Fruit fly (Drosophila melanogaster): ENCODE measurements around the gene FoxK.

FoxK gene

DNA sequence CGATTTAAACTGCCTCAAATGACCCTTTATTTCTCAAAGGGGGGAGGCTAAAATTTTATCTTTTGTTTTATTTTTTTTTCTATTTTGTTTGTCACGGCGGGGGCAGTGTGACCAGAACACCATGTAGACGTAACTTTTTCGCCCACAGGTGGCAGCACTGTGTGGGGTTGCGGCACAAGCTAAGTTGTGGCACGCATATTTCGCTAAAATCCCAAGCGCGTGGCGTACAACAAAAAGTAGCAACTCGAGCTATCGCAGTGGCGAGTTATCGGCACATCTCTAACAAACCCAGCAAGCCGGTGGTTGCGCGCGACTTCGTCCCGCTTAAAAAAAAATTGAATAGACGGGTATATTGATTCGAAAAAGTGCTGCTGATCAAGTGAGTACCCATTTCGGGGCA lies 2.5 kb upstream of the FoxK start, which contains the start of the genes Ufd1 and NaPi-III:
Gene Ufd1, minus strand, starts transcription at position 129 of the 400 bp plus-strand sequence.
Gene NaPi-III, plus strand, starts transcription at position 261 of the 400 bp plus-strand sequence.
- TF ChIP-seq gt (GFP tag; IDR thresholded peaks at IDR 0.05): no peak
- peak; percentile 40; the same call in 2 of the 3 replicates for TF ChIP-seq zfh1 (GFP tag; IDR thresholded peaks at IDR 0.05)
- peak; percentile 90 for TF ChIP-seq CG6791 (GFP tag; IDR thresholded peaks at IDR 0.05; ENCODE audit: partially characterized antibody)
- TF ChIP-seq pb (GFP tag; optimal IDR thresholded peaks at IDR 0.05): peak; percentile 10
- TF ChIP-seq hbn (GFP tag; IDR thresholded peaks at IDR 0.05; ENCODE audit: partially characterized antibody): peak; percentile 84
- peak; percentile 73; the same call in 1 of the 4 replicates for TF ChIP-seq chinmo (GFP tag; IDR thresholded peaks at IDR 0.05; ENCODE audit: partially characterized antibody)
- peak; percentile 5 for TF ChIP-seq Atf3 (GFP tag; optimal IDR thresholded peaks at IDR 0.05)
- peak; percentile 59 for TF ChIP-seq phol (tag; optimal IDR thresholded peaks at IDR 0.05)
- no peak for TF ChIP-seq CG11723 (GFP tag; optimal IDR thresholded peaks at IDR 0.05)
- peak; percentile 69 for TF ChIP-seq CG34422 (GFP tag; IDR thresholded peaks at IDR 0.05)
- TF ChIP-seq NfI (GFP tag; optimal IDR thresholded peaks at IDR 0.05): peak; percentile 14
- TF ChIP-seq CG3407 (GFP tag; optimal IDR thresholded peaks at IDR 0.05): no peak
- TF ChIP-seq Ets65A (GFP tag): peak; percentile 88
- TF ChIP-seq jumu (GFP tag; optimal IDR thresholded peaks at IDR 0.05): peak; percentile 79
- TF ChIP-seq CG15479 (GFP tag; optimal IDR thresholded peaks at IDR 0.05): peak; percentile 68
- TF ChIP-seq abd-A (tag; optimal IDR thresholded peaks at IDR 0.05): no peak
- peak; percentile 66; the same call in 2 of the 3 replicates for TF ChIP-seq HLH4C (GFP tag; IDR thresholded peaks at IDR 0.05; ENCODE audit: partially characterized antibody)
- TF ChIP-seq Doc3 (GFP tag; IDR thresholded peaks at IDR 0.05; ENCODE audit: partially characterized antibody): peak; percentile 67
- TF ChIP-seq HmgZ (tag; optimal IDR thresholded peaks at IDR 0.05): peak; percentile 91
- no peak for TF ChIP-seq grn (GFP tag; optimal IDR thresholded peaks at IDR 0.05)
- TF ChIP-seq CG2202 (tag; optimal IDR thresholded peaks at IDR 0.05): peak; percentile 4
- no peak for TF ChIP-seq wor (GFP tag; IDR thresholded peaks at IDR 0.05)
- peak; percentile 10 for TF ChIP-seq Antp (GFP tag; optimal IDR thresholded peaks at IDR 0.05)
- TF ChIP-seq CG32772 (GFP tag; IDR thresholded peaks at IDR 0.05): peak; percentile 85
- TF ChIP-seq CG10543 (GFP tag; optimal IDR thresholded peaks at IDR 0.05): no peak
- no peak for TF ChIP-seq CG12104 (GFP tag; optimal IDR thresholded peaks at IDR 0.05)
- TF ChIP-seq CG13624 (GFP tag; optimal IDR thresholded peaks at IDR 0.05): peak; percentile 68
- TF ChIP-seq Pdp1 (GFP tag; optimal IDR thresholded peaks at IDR 0.05): peak in 1 of 2 experiments; percentile 74
- TF ChIP-seq H2.0 (GFP tag; IDR thresholded peaks at IDR 0.05): 0 out of 2 replicates have a peak, but pooled peaks have one; percentile 5
- TF ChIP-seq hkb (optimal IDR thresholded peaks at IDR 0.05): peak; percentile 35
- no peak for TF ChIP-seq hkb (GFP tag; IDR thresholded peaks at IDR 0.05)
- no peak for TF ChIP-seq tio (GFP tag; optimal IDR thresholded peaks at IDR 0.05)
- TF ChIP-seq Ets97D (GFP tag; optimal IDR thresholded peaks at IDR 0.05): peak; percentile 92
- TF ChIP-seq ranshi (GFP tag; IDR thresholded peaks at IDR 0.05): peak; percentile 45; the same call in 1 of the 2 replicates
- TF ChIP-seq Vsx1 (GFP tag; optimal IDR thresholded peaks at IDR 0.05): no peak
- TF ChIP-seq exex (tag; optimal IDR thresholded peaks at IDR 0.05): no peak
- TF ChIP-seq Mes4 (GFP tag; optimal IDR thresholded peaks at IDR 0.05): no peak
- TF ChIP-seq Dref (GFP tag; IDR thresholded peaks at IDR 0.05): peak; percentile 78
- TF ChIP-seq CG14860 (GFP tag; IDR thresholded peaks at IDR 0.05; ENCODE audit: partially characterized antibody): peak; percentile 64
- peak; percentile 66 for TF ChIP-seq ftz-f1 (GFP tag; optimal IDR thresholded peaks at IDR 0.05)
- peak; percentile 71 for TF ChIP-seq eyg (GFP tag; optimal IDR thresholded peaks at IDR 0.05)
- TF ChIP-seq ato (GFP tag; IDR thresholded peaks at IDR 0.05; ENCODE audit: partially characterized antibody): peak; percentile 84
- TF ChIP-seq grau (tag; optimal IDR thresholded peaks at IDR 0.05): peak; percentile 46
- no peak for TF ChIP-seq CG5953 (GFP tag; IDR thresholded peaks at IDR 0.05)
- peak; percentile 67 for TF ChIP-seq Dek (tag; optimal IDR thresholded peaks at IDR 0.05)
- TF ChIP-seq HLHmδ (GFP tag; optimal IDR thresholded peaks at IDR 0.05): no peak
- TF ChIP-seq nau (GFP tag; optimal IDR thresholded peaks at IDR 0.05): no peak
- TF ChIP-seq zf30C (GFP tag; optimal IDR thresholded peaks at IDR 0.05): peak; percentile 26
- TF ChIP-seq Drgx (GFP tag; IDR thresholded peaks at IDR 0.05): peak; percentile 57
- TF ChIP-seq toy (GFP tag; IDR thresholded peaks at IDR 0.05): no peak
- no peak for TF ChIP-seq repo (GFP tag; optimal IDR thresholded peaks at IDR 0.05)
